Worm (Caenorhabditis elegans) whole organism, L1 larva: ENCODE results near the gene swan-2.

Experiments
- C16A3.4 ChIP-seq: fragments of 150-350 bp; optimal IDR thresholded peaks from 2 replicates; lab custom pipeline; 2014; ENCODE audit warnings: missing biosample characterization, missing genetic modification characterization
- ceh-88 ChIP-seq: fragments of 200-800 bp; sonication (Bioruptor generic); IDR thresholded peaks from 2 replicates; pipeline ENCODE4 v1.3.6; 2022; ENCODE audit warnings: missing genetic modification characterization, missing compliant biosample characterization
- egl-27 ChIP-seq, 2 experiments: fragments of 150-350 bp in 1 of 2; sonication (generic microtip); optimal IDR thresholded peaks; 3 replicates each; lab custom pipeline; 2017 to 2018; ENCODE audit warnings: missing biosample characterization in 2 of 2, missing genetic modification characterization in 2 of 2, missing genetic modification reagents in 2 of 2
- lir-3 ChIP-seq: sonication (generic microtip); optimal IDR thresholded peaks from 2 replicates; lab custom pipeline; 2016; ENCODE audit warnings: mild to moderate bottlenecking, missing genetic modification characterization, moderate library complexity, missing compliant biosample characterization; ENCODE audit not compliant: poor library complexity
- nhr-12 ChIP-seq: sonication (generic microtip); optimal IDR thresholded peaks from 2 replicates; lab custom pipeline; 2017; ENCODE audit warnings: missing biosample characterization, missing genetic modification characterization
- snpc-4 ChIP-seq: fragments of 150-350 bp; optimal IDR thresholded peaks from 2 replicates; lab custom pipeline; 2014; ENCODE audit warnings: missing biosample characterization, missing genetic modification characterization

ce11 chrV:13780902-13781301 is 23.2 kb downstream of the swan-2 start:
- TF ChIP-seq egl-27 (tag; optimal IDR thresholded peaks at IDR 0.05; lab: Kevin White, UChicago), result no peak
- TF ChIP-seq C16A3.4 (tag; lab: Kevin White, UChicago), result no peak
- TF ChIP-seq lir-3 (tag; lab: Kevin White, UChicago), result no peak
- no peak for TF ChIP-seq nhr-12 (tag; lab: Kevin White, UChicago)
- no peak for TF ChIP-seq ceh-88 (GFP tag; lab: Robert Waterston, UW)
- TF ChIP-seq snpc-4, result no peak
